Worm (Caenorhabditis elegans): ENCODE results near the gene acs-20.

DNA sequence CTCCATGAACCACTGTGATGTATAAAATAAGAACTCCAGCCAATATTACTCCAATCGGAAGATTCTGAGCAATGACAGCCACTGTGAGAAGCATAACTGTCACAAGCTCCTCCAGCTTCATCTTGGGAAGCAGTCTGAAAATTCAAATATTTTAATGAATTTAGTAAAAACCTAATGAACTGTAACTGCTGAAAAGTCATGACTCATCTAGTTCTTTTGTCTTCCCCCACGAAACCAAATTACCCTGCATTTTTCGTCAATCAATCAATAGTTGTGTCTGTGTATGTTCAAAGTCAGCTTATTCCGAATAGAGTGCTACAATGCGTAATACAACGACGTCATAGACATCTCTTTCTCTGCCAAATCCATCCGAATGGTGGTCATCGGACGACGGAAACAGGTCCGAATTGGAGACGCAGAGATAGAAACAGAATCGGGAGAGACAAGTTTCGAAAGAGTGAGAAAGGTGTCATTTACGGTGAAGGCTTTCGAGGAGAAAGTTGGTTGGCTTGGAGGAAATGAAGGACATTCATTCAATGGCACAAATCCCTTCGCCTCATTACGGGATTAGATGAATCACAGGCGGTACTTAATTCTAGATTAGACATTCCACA lies 1.8 kb downstream of the acs-20 start:
- TF ChIP-seq ceh-58 (GFP tag; IDR thresholded peaks at IDR 0.05) (no peak), die-1 (tag; optimal IDR thresholded peaks at IDR 0.05) (no peak), ztf-26 (tag; optimal IDR thresholded peaks at IDR 0.05) (no peak), dpff-1 (tag; optimal IDR thresholded peaks at IDR 0.05) (no peak), lir-1 (GFP tag; conservative IDR thresholded peaks at IDR 0.05) (no peak), F49E8.2 (tag; optimal IDR thresholded peaks at IDR 0.05; ENCODE audit: insufficient read depth) (no peak), snpc-1.1 (tag; optimal IDR thresholded peaks at IDR 0.05; ENCODE audit: insufficient read depth) (no peak)
